Fruit fly (Drosophila melanogaster) whole organism, wandering third instar larva: ENCODE results near the gene parvin.
A peak's percentile ranks its signal among the peaks of the same experiment; 100 is the strongest.

ENCODE experiments used
- ey ChIP-seq: fragments of 200-800 bp; sonication (Bioruptor generic); optimal IDR thresholded peaks from 2 replicates; lab custom pipeline; 2016; ENCODE audit warnings: missing biosample characterization, missing genetic modification characterization
- fru ChIP-seq: fragments of 200-800 bp; sonication (Bioruptor generic); optimal IDR thresholded peaks from 3 replicates; lab custom pipeline; 2016; ENCODE audit warnings: missing biosample characterization, mild to moderate bottlenecking, missing genetic modification characterization

- TF ChIP-seq fru (GFP tag; lab: Kevin White, UChicago) (peak; percentile 3), ey (GFP tag; lab: Kevin White, UChicago) (peak; percentile 13)
Observed at dm6 chrX:19763440-19764002, 17.7 kb downstream of the parvin start.
